Fruit fly (Drosophila melanogaster) whole organism: ENCODE measurements around the gene alph.

Experiments
- Dll ChIP-seq: fragments of >200 bp; optimal IDR thresholded peaks from 2 replicates; lab custom pipeline; 2017
- EcR ChIP-seq, 2 experiments: fragments of >200 bp; optimal IDR thresholded peaks; 2 replicates each; lab custom pipeline; 2017; ENCODE audit warnings: missing biosample characterization in 2 of 2, missing genetic modification characterization in 2 of 2, missing genetic modification reagents in 2 of 2
- pan ChIP-seq: fragments of >200 bp; optimal IDR thresholded peaks from 2 replicates; lab custom pipeline; 2017
- psq ChIP-seq: fragments of >200 bp; optimal IDR thresholded peaks from 2 replicates; lab custom pipeline; 2017
- usp ChIP-seq: fragments of >200 bp; optimal IDR thresholded peaks from 2 replicates; lab custom pipeline; 2017; ENCODE audit warnings: missing biosample characterization, missing genetic modification characterization, mixed read lengths

DNA sequence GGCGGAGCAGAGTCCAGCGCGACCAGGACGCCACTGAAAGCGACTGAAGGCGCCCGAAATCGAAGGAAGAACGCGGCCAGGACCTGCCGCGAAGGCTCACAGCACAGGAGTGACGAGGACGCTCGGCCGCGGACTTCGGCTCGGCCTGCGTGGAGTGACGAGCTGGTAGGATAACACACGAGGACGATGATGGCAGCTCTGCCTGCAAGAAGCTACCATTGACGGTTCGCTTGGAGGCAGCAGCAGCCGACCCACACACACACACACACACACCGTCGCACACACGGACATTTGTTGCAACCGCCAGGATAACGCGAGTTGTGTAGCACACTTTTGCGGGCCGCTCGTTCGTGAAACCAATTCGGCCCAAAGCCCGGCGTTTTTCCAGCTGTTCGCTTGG lies 68.3 kb downstream of the alph start, which contains the start of gene Dop1R2:
- TF ChIP-seq psq (lab: Kevin White, UChicago) (no peak), usp (GFP tag; lab: Kevin White, UChicago) (no peak), Dll (lab: Kevin White, UChicago) (no peak), pan (lab: Kevin White, UChicago) (no peak), EcR (GFP tag; optimal IDR thresholded peaks at IDR 0.05; lab: Kevin White, UChicago) (no peak)
